Comparison of ENCODE assay signal across 1 fruit fly cellular context in genomic region chr3L:12267332-12267914, dm6.
TF ChIP-seq lines count a peak whose summit lies in the region.

CG32100 (plus strand) TSS chr3L:12267528.

TF ChIP-seq in whole organism, embryonic, 481 proteins besides CTCF, POLR2A, EP300 and RAD21 (continued from another document):
- TF ChIP-seq CG1603 (tag; optimal IDR thresholded peaks at IDR 0.05; lab: Kevin White, UChicago) (peak; percentile 40), CG14965 (GFP tag; optimal IDR thresholded peaks at IDR 0.05; lab: Kevin White, UChicago; ENCODE audit: borderline replicate concordance) (no peak), CG11695 (GFP tag; IDR thresholded peaks at IDR 0.05; lab: Robert Waterston, UW) (no peak), trh (GFP tag; optimal IDR thresholded peaks at IDR 0.05; lab: Kevin White, UChicago) (no peak), schlank (tag; optimal IDR thresholded peaks at IDR 0.05; lab: Kevin White, UChicago) (no peak), Camta (GFP tag; optimal IDR thresholded peaks at IDR 0.05; lab: Kevin White, UChicago) (no peak), Ets65A (GFP tag; lab: Kevin White, UChicago) (no peak), gfzf (GFP tag; optimal IDR thresholded peaks at IDR 0.05; lab: Kevin White, UChicago) (peak; percentile 84), CG42726 (GFP tag; IDR thresholded peaks at IDR 0.05; lab: Robert Waterston, UW; ENCODE audit: partially characterized antibody) (peak; percentile 35; the same call in 1 of the 2 replicates), CG14441 (GFP tag; IDR thresholded peaks at IDR 0.05; lab: Robert Waterston, UW) (no peak), scrt (GFP tag; optimal IDR thresholded peaks at IDR 0.05; lab: Kevin White, UChicago) (no peak), CG32767 (GFP tag; IDR thresholded peaks at IDR 0.05; lab: Robert Waterston, UW) (peak; percentile 54), sd (tag; optimal IDR thresholded peaks at IDR 0.05; lab: Kevin White, UChicago) (peak; percentile 79), Doc3 (GFP tag; IDR thresholded peaks at IDR 0.05; lab: Robert Waterston, UW; ENCODE audit: partially characterized antibody) (no peak), Bteb2 (GFP tag; optimal IDR thresholded peaks at IDR 0.05; lab: Kevin White, UChicago) (no peak), sima (GFP tag; optimal IDR thresholded peaks at IDR 0.05; lab: Kevin White, UChicago) (no peak), sqz (GFP tag; optimal IDR thresholded peaks at IDR 0.05; lab: Kevin White, UChicago) (peak; percentile 83), cad (GFP tag; optimal IDR thresholded peaks at IDR 0.05; lab: Kevin White, UChicago) (no peak), zen2 (GFP tag; IDR thresholded peaks at IDR 0.05; lab: Robert Waterston, UW; ENCODE audit: partially characterized antibody) (no peak), CG18262 (tag; optimal IDR thresholded peaks at IDR 0.05; lab: Kevin White, UChicago) (no peak), caup (GFP tag; optimal IDR thresholded peaks at IDR 0.05; lab: Kevin White, UChicago; ENCODE audit: severe bottlenecking) (no peak), pros (GFP tag; optimal IDR thresholded peaks at IDR 0.05; lab: Kevin White, UChicago) (no peak), pita (GFP tag; optimal IDR thresholded peaks at IDR 0.05; lab: Kevin White, UChicago) (no peak), gem (tag; optimal IDR thresholded peaks at IDR 0.05; lab: Kevin White, UChicago) (no peak), Side (GFP tag; optimal IDR thresholded peaks at IDR 0.05; lab: Kevin White, UChicago) (no peak), CG3838 (GFP tag; optimal IDR thresholded peaks at IDR 0.05; lab: Kevin White, UChicago) (no peak), CG10147 (GFP tag; optimal IDR thresholded peaks at IDR 0.05; lab: Kevin White, UChicago) (no peak), Xbp1 (GFP tag; optimal IDR thresholded peaks at IDR 0.05; lab: Kevin White, UChicago) (no peak), MESR4 (GFP tag; optimal IDR thresholded peaks at IDR 0.05; lab: Kevin White, UChicago) (peak; percentile 69), CG9797 (GFP tag; optimal IDR thresholded peaks at IDR 0.05; lab: Kevin White, UChicago) (peak; percentile 67), sc (optimal IDR thresholded peaks at IDR 0.05; lab: Kevin White, UChicago) (no peak), sc (GFP tag; optimal IDR thresholded peaks at IDR 0.05; lab: Kevin White, UChicago) (no peak), CG7928 (GFP tag; optimal IDR thresholded peaks at IDR 0.05; lab: Kevin White, UChicago) (no peak), MBD-R2 (GFP tag; IDR thresholded peaks at IDR 0.05; lab: Robert Waterston, UW) (peak; percentile 45), sna (GFP tag; IDR thresholded peaks at IDR 0.05; lab: Robert Waterston, UW; ENCODE audit: partially characterized antibody) (no peak), Fer1 (GFP tag; optimal IDR thresholded peaks at IDR 0.05; lab: Kevin White, UChicago) (no peak), Nf-YC (tag; optimal IDR thresholded peaks at IDR 0.05; lab: Kevin White, UChicago) (no peak), luna (GFP tag; optimal IDR thresholded peaks at IDR 0.05; lab: Kevin White, UChicago) (no peak), Dp (GFP tag; optimal IDR thresholded peaks at IDR 0.05; lab: Kevin White, UChicago) (peak; percentile 92), Med (GFP tag; lab: Kevin White, UChicago) (peak; percentile 46), Lim3 (GFP tag; IDR thresholded peaks at IDR 0.05; lab: Robert Waterston, UW) (no peak), Nf-YA (GFP tag; IDR thresholded peaks at IDR 0.05; lab: Robert Waterston, UW) (0 out of 2 replicates have a peak, but pooled peaks have one; percentile 9), CG10979 (tag; optimal IDR thresholded peaks at IDR 0.05; lab: Kevin White, UChicago) (no peak), CG3995 (GFP tag; optimal IDR thresholded peaks at IDR 0.05; lab: Kevin White, UChicago) (no peak), Bgb (GFP tag; IDR thresholded peaks at IDR 0.05; lab: Robert Waterston, UW; ENCODE audit: partially characterized antibody) (0 out of 2 replicates have a peak, but pooled peaks have one; percentile 23), sens-2 (GFP tag; IDR thresholded peaks at IDR 0.05; lab: Robert Waterston, UW) (no peak), CG1024 (GFP tag; IDR thresholded peaks at IDR 0.05; lab: Robert Waterston, UW) (no peak), Dfd (GFP tag; optimal IDR thresholded peaks at IDR 0.05; lab: Kevin White, UChicago) (no peak), CG11696 (GFP tag; IDR thresholded peaks at IDR 0.05; lab: Robert Waterston, UW) (no peak), CG9609 (GFP tag; optimal IDR thresholded peaks at IDR 0.05; lab: Kevin White, UChicago) (no peak), CG4617 (GFP tag; optimal IDR thresholded peaks at IDR 0.05; lab: Kevin White, UChicago; ENCODE audit: borderline replicate concordance) (peak; percentile 27), CG15011 (GFP tag; optimal IDR thresholded peaks at IDR 0.05; lab: Kevin White, UChicago) (no peak), CG12391 (tag; optimal IDR thresholded peaks at IDR 0.05; lab: Kevin White, UChicago) (no peak), CG12219 (GFP tag; optimal IDR thresholded peaks at IDR 0.05; lab: Kevin White, UChicago) (no peak), Hand (GFP tag; optimal IDR thresholded peaks at IDR 0.05; lab: Kevin White, UChicago) (no peak), wek (GFP tag; optimal IDR thresholded peaks at IDR 0.05; lab: Kevin White, UChicago) (no peak), trem (tag; optimal IDR thresholded peaks at IDR 0.05; lab: Kevin White, UChicago) (no peak), CG13287 (GFP tag; IDR thresholded peaks at IDR 0.05; lab: Robert Waterston, UW; ENCODE audit: partially characterized antibody) (peak; percentile 37; the same call in 1 of the 2 replicates)
